Fruit fly (Drosophila melanogaster): ENCODE data around the gene Tap42.

The Tap42 gene

DNA sequence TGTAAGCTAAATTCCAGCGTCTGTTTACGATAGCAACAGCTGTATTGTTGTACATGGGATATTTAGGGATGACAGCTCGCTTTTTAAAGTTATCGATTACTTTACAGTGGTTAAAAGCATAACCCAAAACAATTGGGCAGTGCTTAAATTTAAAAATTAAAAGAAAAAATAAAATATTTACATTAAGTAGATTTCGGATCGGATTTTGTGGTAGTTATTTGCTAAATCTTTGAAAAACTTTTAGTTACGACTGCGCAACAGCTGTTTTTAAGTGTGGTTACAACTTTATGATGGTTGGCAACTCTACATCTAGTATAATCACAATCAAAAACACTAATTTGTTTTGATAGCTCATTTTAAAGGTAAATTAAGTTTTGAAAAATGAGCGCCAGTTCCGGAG, 19.8 kb downstream of the Tap42 start, which contains the start of the genes Ing5 and CG7099 (continued):
- TF ChIP-seq tup (GFP tag; optimal IDR thresholded peaks at IDR 0.05) (peak; percentile 93), cg (GFP tag; optimal IDR thresholded peaks at IDR 0.05) (no peak), CG8089 (GFP tag; optimal IDR thresholded peaks at IDR 0.05) (peak; percentile 77), CG2678 (tag; optimal IDR thresholded peaks at IDR 0.05) (peak; percentile 96), H15 (GFP tag; IDR thresholded peaks at IDR 0.05) (peak; percentile 97), CG6791 (GFP tag; IDR thresholded peaks at IDR 0.05; ENCODE audit: partially characterized antibody) (peak; percentile 42; the same call in 2 of the 3 replicates), cato (GFP tag; optimal IDR thresholded peaks at IDR 0.05; ENCODE audit: borderline replicate concordance) (peak; percentile 94), hb (GFP tag; IDR thresholded peaks at IDR 0.05; ENCODE audit: partially characterized antibody) (peak; percentile 76; the same call in 2 of the 3 replicates), CG2129 (GFP tag; IDR thresholded peaks at IDR 0.05; ENCODE audit: partially characterized antibody) (0 out of 2 replicates have a peak, but pooled peaks have one; percentile 34), Opbp (GFP tag; IDR thresholded peaks at IDR 0.05; ENCODE audit: partially characterized antibody) (peak; percentile 65; the same call in 2 of the 3 replicates), CG6854 (GFP tag; optimal IDR thresholded peaks at IDR 0.05) (peak; percentile 73), abd-A (tag; optimal IDR thresholded peaks at IDR 0.05) (no peak), CG2889 (GFP tag; IDR thresholded peaks at IDR 0.05) (peak; percentile 94), CG4282 (GFP tag; optimal IDR thresholded peaks at IDR 0.05) (peak; percentile 91), cwo (GFP tag; optimal IDR thresholded peaks at IDR 0.05) (peak; percentile 90), Hr39 (optimal IDR thresholded peaks at IDR 0.05) (no peak), emc (GFP tag; optimal IDR thresholded peaks at IDR 0.05) (peak; percentile 84), Ada2b (GFP tag; IDR thresholded peaks at IDR 0.05) (peak; percentile 98), Lpt (GFP tag; optimal IDR thresholded peaks at IDR 0.05) (no peak), CG12659 (GFP tag; optimal IDR thresholded peaks at IDR 0.05) (peak; percentile 97), CG13287 (GFP tag; IDR thresholded peaks at IDR 0.05; ENCODE audit: partially characterized antibody) (peak; percentile 83), sisA (GFP tag; IDR thresholded peaks at IDR 0.05) (peak; percentile 97), ewg (GFP tag; optimal IDR thresholded peaks at IDR 0.05) (peak; percentile 93), sr (GFP tag; IDR thresholded peaks at IDR 0.05) (peak; percentile 76; the same call in 2 of the 3 replicates), az2 (GFP tag; optimal IDR thresholded peaks at IDR 0.05) (peak; percentile 97), CG9215 (GFP tag; IDR thresholded peaks at IDR 0.05) (peak; percentile 94), en (GFP tag; optimal IDR thresholded peaks at IDR 0.05) (peak; percentile 60), CG10321 (GFP tag; IDR thresholded peaks at IDR 0.05) (peak; percentile 73), lilli (GFP tag; optimal IDR thresholded peaks at IDR 0.05) (peak; percentile 98), phol (tag; optimal IDR thresholded peaks at IDR 0.05) (peak; percentile 97), Mrtf (GFP tag; IDR thresholded peaks at IDR 0.05) (peak; percentile 94), ato (GFP tag; IDR thresholded peaks at IDR 0.05; ENCODE audit: partially characterized antibody) (0 out of 2 replicates have a peak, but pooled peaks have one; percentile 23), CG10274 (GFP tag; optimal IDR thresholded peaks at IDR 0.05) (peak; percentile 74), ab (GFP tag; optimal IDR thresholded peaks at IDR 0.05) (peak; percentile 89), croc (GFP tag; conservative IDR thresholded peaks at IDR 0.05) (peak; percentile 94), NK7.1 (GFP tag; optimal IDR thresholded peaks at IDR 0.05) (peak; percentile 59), sima (GFP tag; optimal IDR thresholded peaks at IDR 0.05) (peak; percentile 61), ci (GFP tag; IDR thresholded peaks at IDR 0.05) (peak; percentile 97), h (optimal IDR thresholded peaks at IDR 0.05) (no peak), CG17568 (GFP tag; optimal IDR thresholded peaks at IDR 0.05) (peak; percentile 91), CG32532 (GFP tag; IDR thresholded peaks at IDR 0.05) (peak; percentile 98), HHEX (GFP tag; optimal IDR thresholded peaks at IDR 0.05) (peak; percentile 95), Nf-YC (tag; optimal IDR thresholded peaks at IDR 0.05) (peak; percentile 89), CTCF (GFP tag; optimal IDR thresholded peaks at IDR 0.05) (peak; percentile 60), dmrt99B (tag; optimal IDR thresholded peaks at IDR 0.05) (peak; percentile 93), CG2202 (tag; optimal IDR thresholded peaks at IDR 0.05) (peak; percentile 90), CG17829 (tag; optimal IDR thresholded peaks at IDR 0.05) (peak; percentile 97), CG10147 (GFP tag; optimal IDR thresholded peaks at IDR 0.05) (peak; percentile 93), ham (GFP tag; IDR thresholded peaks at IDR 0.05) (peak; percentile 77; the same call in 1 of the 2 replicates), CG14441 (GFP tag; IDR thresholded peaks at IDR 0.05) (peak; percentile 98), Atf-2 (GFP tag; optimal IDR thresholded peaks at IDR 0.05) (peak; percentile 83)
